Worm (Caenorhabditis elegans) whole organism, late embryonic: ENCODE measurements around the gene dep-1.

Source experiments
- C08G9.2 ChIP-seq: sonication (generic microtip); optimal IDR thresholded peaks from 2 replicates; lab custom pipeline; 2016; ENCODE audit warnings: mild to moderate bottlenecking, missing genetic modification characterization, moderate library complexity, missing compliant biosample characterization
- K02D7.2 ChIP-seq: sonication (generic microtip); optimal IDR thresholded peaks from 2 replicates; lab custom pipeline; 2017; ENCODE audit warnings: mild to moderate bottlenecking, missing genetic modification characterization, missing compliant biosample characterization
- K09A11.1 ChIP-seq: sonication (generic microtip); optimal IDR thresholded peaks from 2 replicates; lab custom pipeline; 2017; ENCODE audit warnings: antibody characterized with exemption, mild to moderate bottlenecking, missing genetic modification characterization, missing compliant biosample characterization; ENCODE audit not compliant: insufficient read depth
- Y22D7AL.16 ChIP-seq: sonication (generic microtip); optimal IDR thresholded peaks from 2 replicates; lab custom pipeline; 2016; ENCODE audit warnings: missing genetic modification characterization, missing compliant biosample characterization
- ahr-1 ChIP-seq: sonication (generic microtip); optimal IDR thresholded peaks from 2 replicates; lab custom pipeline; 2016; ENCODE audit warnings: missing genetic modification characterization, missing compliant biosample characterization
- ama-1 ChIP-seq: fragments of 150-350 bp; optimal IDR thresholded peaks from 2 replicates; lab custom pipeline; 2014
- ceh-24 ChIP-seq: sonication (generic microtip); optimal IDR thresholded peaks from 2 replicates; lab custom pipeline; 2016; ENCODE audit warnings: mild to moderate bottlenecking, missing genetic modification characterization, missing compliant biosample characterization
- ceh-31 ChIP-seq: sonication (generic microtip); optimal IDR thresholded peaks from 2 replicates; lab custom pipeline; 2016; ENCODE audit warnings: missing genetic modification characterization, missing compliant biosample characterization
- ceh-34 ChIP-seq: sonication (generic microtip); optimal IDR thresholded peaks from 2 replicates; lab custom pipeline; 2016; ENCODE audit warnings: mild to moderate bottlenecking, missing genetic modification characterization, missing compliant biosample characterization
- ceh-9 ChIP-seq: sonication (generic microtip); optimal IDR thresholded peaks from 2 replicates; lab custom pipeline; 2016; ENCODE audit warnings: mild to moderate bottlenecking, missing genetic modification characterization, inconsistent platforms, missing compliant biosample characterization
- che-1 ChIP-seq: sonication (generic microtip); optimal IDR thresholded peaks from 2 replicates; lab custom pipeline; 2016; ENCODE audit warnings: mild to moderate bottlenecking, missing genetic modification characterization, missing compliant biosample characterization
- dmd-4 ChIP-seq: sonication (generic microtip); optimal IDR thresholded peaks from 2 replicates; lab custom pipeline; 2016; ENCODE audit warnings: borderline replicate concordance, missing genetic modification characterization, missing compliant biosample characterization
- dve-1 ChIP-seq: sonication (generic microtip); optimal IDR thresholded peaks from 2 replicates; lab custom pipeline; 2017; ENCODE audit warnings: antibody characterized with exemption, mild to moderate bottlenecking, missing genetic modification characterization, missing compliant biosample characterization
- elt-2 ChIP-seq: sonication (generic microtip); optimal IDR thresholded peaks from 2 replicates; lab custom pipeline; 2016; ENCODE audit warnings: missing genetic modification reagents, missing genetic modification characterization, missing compliant biosample characterization
- elt-4 ChIP-seq: sonication (generic microtip); optimal IDR thresholded peaks from 2 replicates; lab custom pipeline; 2016; ENCODE audit warnings: missing genetic modification characterization, missing compliant biosample characterization
- ets-4 ChIP-seq: sonication (generic microtip); optimal IDR thresholded peaks from 2 replicates; lab custom pipeline; 2016; ENCODE audit warnings: missing genetic modification characterization, missing compliant biosample characterization
- eyg-1 ChIP-seq: sonication (generic microtip); optimal IDR thresholded peaks from 2 replicates; lab custom pipeline; 2016; ENCODE audit warnings: missing genotype, missing genetic modification characterization, missing compliant biosample characterization
- fkh-10 ChIP-seq: fragments of 150-350 bp; optimal IDR thresholded peaks from 2 replicates; lab custom pipeline; 2014; ENCODE audit warnings: missing biosample characterization, missing genetic modification reagents, missing genetic modification characterization
- fkh-6 ChIP-seq: sonication (generic microtip); optimal IDR thresholded peaks from 2 replicates; lab custom pipeline; 2016; ENCODE audit warnings: missing genetic modification characterization, missing compliant biosample characterization
- gmeb-2 ChIP-seq: sonication (generic microtip); optimal IDR thresholded peaks from 2 replicates; lab custom pipeline; 2016; ENCODE audit warnings: missing genetic modification characterization, inconsistent platforms, missing compliant biosample characterization
- hlh-30 ChIP-seq: sonication (generic microtip); optimal IDR thresholded peaks from 2 replicates; lab custom pipeline; 2017; ENCODE audit warnings: antibody characterized with exemption, missing genetic modification characterization, missing compliant biosample characterization; ENCODE audit not compliant: insufficient read depth
- hlh-8 ChIP-seq: sonication (generic microtip); optimal IDR thresholded peaks from 2 replicates; lab custom pipeline; 2016; ENCODE audit warnings: missing genotype, missing genetic modification characterization, missing compliant biosample characterization
- lim-6 ChIP-seq: sonication (generic microtip); optimal IDR thresholded peaks from 2 replicates; lab custom pipeline; 2016; ENCODE audit warnings: missing genetic modification characterization, missing compliant biosample characterization
- lin-11 ChIP-seq: fragments of 200-800 bp; sonication (Bioruptor generic); optimal IDR thresholded peaks from 2 replicates; lab custom pipeline; 2018; ENCODE audit warnings: mild to moderate bottlenecking, missing genetic modification characterization, missing compliant biosample characterization
- nhr-232 ChIP-seq: sonication (generic microtip); optimal IDR thresholded peaks from 2 replicates; lab custom pipeline; 2016; ENCODE audit warnings: missing genetic modification characterization, missing compliant biosample characterization
- npax-4 ChIP-seq: sonication (generic microtip); optimal IDR thresholded peaks from 2 replicates; lab custom pipeline; 2016; ENCODE audit warnings: missing genetic modification characterization, missing compliant biosample characterization
- pag-3 ChIP-seq: sonication (generic microtip); optimal IDR thresholded peaks from 2 replicates; lab custom pipeline; 2016; ENCODE audit warnings: missing compliant biosample characterization, missing genetic modification characterization, borderline replicate concordance
- pha-2 ChIP-seq: sonication (generic microtip); optimal IDR thresholded peaks from 2 replicates; lab custom pipeline; 2017; ENCODE audit warnings: mild to moderate bottlenecking, missing genetic modification characterization, missing compliant biosample characterization
- pha-4 ChIP-seq: fragments of 150-350 bp; optimal IDR thresholded peaks from 2 replicates; lab custom pipeline; 2018; ENCODE audit warnings: missing biosample characterization, missing genetic modification reagents, missing genetic modification characterization
- pros-1 ChIP-seq: fragments of 150-350 bp; optimal IDR thresholded peaks from 2 replicates; lab custom pipeline; 2014; ENCODE audit warnings: missing biosample characterization, missing genetic modification reagents, missing genetic modification characterization
- ref-2 ChIP-seq: sonication (generic microtip); optimal IDR thresholded peaks from 2 replicates; lab custom pipeline; 2016; ENCODE audit warnings: missing genetic modification characterization, missing compliant biosample characterization
- rnt-1 ChIP-seq: sonication (generic microtip); optimal IDR thresholded peaks from 2 replicates; lab custom pipeline; 2016; ENCODE audit warnings: missing genetic modification characterization, missing compliant biosample characterization
- sdc-2 ChIP-seq: sonication (generic microtip); optimal IDR thresholded peaks from 2 replicates; lab custom pipeline; 2016; ENCODE audit warnings: missing genotype, missing genetic modification characterization, missing compliant biosample characterization
- sox-4 ChIP-seq: sonication (generic microtip); optimal IDR thresholded peaks from 2 replicates; lab custom pipeline; 2017; ENCODE audit warnings: mild to moderate bottlenecking, missing genetic modification characterization, inconsistent platforms, missing compliant biosample characterization
- tbx-2 ChIP-seq: sonication (generic microtip); optimal IDR thresholded peaks from 2 replicates; lab custom pipeline; 2016; ENCODE audit warnings: missing genetic modification characterization, missing compliant biosample characterization
- tbx-7 ChIP-seq: sonication (generic microtip); optimal IDR thresholded peaks from 2 replicates; lab custom pipeline; 2016; ENCODE audit warnings: missing genotype, missing genetic modification characterization, missing compliant biosample characterization
- ttx-3 ChIP-seq: sonication (generic microtip); optimal IDR thresholded peaks from 2 replicates; lab custom pipeline; 2016; ENCODE audit warnings: missing genetic modification reagents, missing genetic modification characterization, missing compliant biosample characterization
- unc-3 ChIP-seq, 2 experiments: fragments of 200-800 bp in 1 of 2; sonication (Bioruptor generic) in 1 of 2; sonication (generic microtip) in 1 of 2; conservative IDR thresholded peaks in 1 of 2; optimal IDR thresholded peaks in 1 of 2; 2 replicates each; pipeline versions ENCODE4 v1.3.6 to Lab custom; 2016 to 2022; ENCODE audit warnings: missing compliant biosample characterization in 2 of 2, missing genetic modification characterization in 2 of 2, missing genetic modification reagents in 1 of 2
- unc-42 ChIP-seq: sonication (generic microtip); optimal IDR thresholded peaks from 2 replicates; lab custom pipeline; 2016; ENCODE audit warnings: missing genotype, missing genetic modification characterization, missing compliant biosample characterization
- unc-55 ChIP-seq: sonication (generic microtip); optimal IDR thresholded peaks from 2 replicates; lab custom pipeline; 2017; ENCODE audit warnings: missing biosample characterization, missing genetic modification reagents, missing genetic modification characterization
- unc-86 ChIP-seq: sonication (generic microtip); optimal IDR thresholded peaks from 2 replicates; lab custom pipeline; 2016; ENCODE audit warnings: missing genetic modification characterization, missing compliant biosample characterization

dep-1 gene

DNA sequence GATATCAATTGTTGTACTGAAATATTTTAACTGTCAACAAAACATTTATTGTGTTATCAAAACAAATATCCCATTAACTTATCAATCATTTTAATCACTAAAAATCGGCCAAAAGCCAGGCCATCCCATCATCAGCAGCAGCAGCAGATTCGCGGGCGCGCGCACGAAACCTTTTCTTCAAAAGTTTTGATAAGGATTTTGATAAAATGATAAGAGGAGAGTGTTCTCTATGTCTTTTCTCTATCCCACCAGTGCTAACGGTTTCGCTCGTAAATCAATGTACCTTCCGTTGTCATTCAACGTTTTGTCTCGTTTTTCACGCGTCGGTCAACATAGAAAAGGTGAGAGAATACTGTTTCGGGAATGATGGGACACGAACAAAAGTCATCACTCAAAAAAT, 8.5 kb upstream of the dep-1 start:
- TF ChIP-seq Y22D7AL.16 (tag; lab: Kevin White, UChicago) (no peak), fkh-6 (tag; lab: Kevin White, UChicago) (no peak), ets-4 (no peak), unc-55 (GFP tag; lab: Kevin White, UChicago) (no peak), ahr-1 (tag; lab: Kevin White, UChicago) (no peak), elt-4 (tag; lab: Kevin White, UChicago) (no peak), sdc-2 (tag; lab: Kevin White, UChicago) (no peak), rnt-1 (tag; lab: Kevin White, UChicago) (no peak), elt-2 (tag; lab: Kevin White, UChicago) (no peak), fkh-10 (no peak), ama-1 (lab: Kevin White, UChicago) (no peak), sox-4 (tag; lab: Kevin White, UChicago) (no peak), che-1 (tag; lab: Kevin White, UChicago) (no peak), pha-4 (tag; lab: Kevin White, UChicago) (no peak), npax-4 (no peak), ceh-31 (no peak), unc-3 (GFP tag; conservative IDR thresholded peaks at IDR 0.05; lab: Robert Waterston, UW) (no peak), unc-3 (tag; optimal IDR thresholded peaks at IDR 0.05; lab: Kevin White, UChicago) (no peak), C08G9.2 (tag; lab: Kevin White, UChicago) (no peak), tbx-2 (tag; lab: Kevin White, UChicago) (no peak)

DNA sequence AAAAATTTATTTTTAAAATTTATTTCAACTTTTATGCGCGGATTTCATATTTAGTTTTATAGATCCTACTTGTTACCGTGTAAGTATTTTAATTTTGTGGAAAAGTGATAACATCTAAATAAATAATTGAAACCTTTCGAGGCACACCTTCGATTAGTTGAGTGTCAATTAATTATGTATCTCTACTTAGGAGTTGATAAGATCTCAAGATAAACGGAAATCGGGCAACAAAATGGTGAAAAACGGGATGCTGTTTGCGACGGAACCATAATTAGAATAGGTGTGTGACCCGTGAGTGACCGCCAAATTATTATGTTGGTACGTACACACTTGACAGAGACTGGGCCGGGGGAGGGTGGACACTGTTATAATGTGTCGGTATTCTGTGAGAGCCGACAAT, 6.8 kb upstream of the dep-1 start:
- TF ChIP-seq ceh-9 (tag; lab: Kevin White, UChicago) (no peak), ceh-34 (tag; lab: Kevin White, UChicago) (no peak), dve-1 (tag; lab: Kevin White, UChicago) (no peak), tbx-7 (tag; lab: Kevin White, UChicago) (no peak), lim-6 (no peak)

ce11 chrII:9024312-9024711, 4.7 kb upstream of the dep-1 start:
- TF ChIP-seq pag-3 (tag; lab: Kevin White, UChicago) (no peak), K02D7.2 (tag; lab: Kevin White, UChicago) (no peak), gmeb-2 (tag; lab: Kevin White, UChicago) (no peak), unc-55 (GFP tag; lab: Kevin White, UChicago) (no peak), dmd-4 (tag; lab: Kevin White, UChicago) (no peak), lin-11 (tag; lab: Kevin White, UChicago) (no peak), tbx-7 (tag; lab: Kevin White, UChicago) (no peak), K09A11.1 (tag; lab: Kevin White, UChicago) (no peak), unc-42 (tag; lab: Kevin White, UChicago) (no peak), nhr-232 (tag; lab: Kevin White, UChicago) (no peak), ttx-3 (no peak), sdc-2 (tag; lab: Kevin White, UChicago) (no peak), pha-4 (tag; lab: Kevin White, UChicago) (no peak), ref-2 (tag; lab: Kevin White, UChicago) (no peak), fkh-6 (tag; lab: Kevin White, UChicago) (no peak), lim-6 (no peak), hlh-8 (no peak)

ce11 chrII:9021625-9022024, 2.0 kb upstream of the dep-1 start:
- no peak for TF ChIP-seq dmd-4 (tag; lab: Kevin White, UChicago)
- no peak for TF ChIP-seq pha-2 (tag; lab: Kevin White, UChicago)
- TF ChIP-seq Y22D7AL.16 (tag; lab: Kevin White, UChicago): no peak
- TF ChIP-seq rnt-1 (tag; lab: Kevin White, UChicago): no peak
- TF ChIP-seq hlh-30 (tag; lab: Kevin White, UChicago): no peak
- TF ChIP-seq ceh-9 (tag; lab: Kevin White, UChicago): no peak
- no peak for TF ChIP-seq sox-4 (tag; lab: Kevin White, UChicago)
- TF ChIP-seq pros-1 (tag; lab: Kevin White, UChicago): no peak
- no peak for TF ChIP-seq ceh-24 (tag; lab: Kevin White, UChicago)
- TF ChIP-seq unc-55 (GFP tag; lab: Kevin White, UChicago): no peak
- TF ChIP-seq gmeb-2 (tag; lab: Kevin White, UChicago): no peak
- TF ChIP-seq unc-86 (tag; lab: Kevin White, UChicago): no peak
- no peak for TF ChIP-seq K02D7.2 (tag; lab: Kevin White, UChicago)
- TF ChIP-seq lim-6: no peak
- TF ChIP-seq eyg-1: no peak
